Worm (Caenorhabditis elegans): ENCODE results near the gene nhr-79.

nhr-79 gene

DNA sequence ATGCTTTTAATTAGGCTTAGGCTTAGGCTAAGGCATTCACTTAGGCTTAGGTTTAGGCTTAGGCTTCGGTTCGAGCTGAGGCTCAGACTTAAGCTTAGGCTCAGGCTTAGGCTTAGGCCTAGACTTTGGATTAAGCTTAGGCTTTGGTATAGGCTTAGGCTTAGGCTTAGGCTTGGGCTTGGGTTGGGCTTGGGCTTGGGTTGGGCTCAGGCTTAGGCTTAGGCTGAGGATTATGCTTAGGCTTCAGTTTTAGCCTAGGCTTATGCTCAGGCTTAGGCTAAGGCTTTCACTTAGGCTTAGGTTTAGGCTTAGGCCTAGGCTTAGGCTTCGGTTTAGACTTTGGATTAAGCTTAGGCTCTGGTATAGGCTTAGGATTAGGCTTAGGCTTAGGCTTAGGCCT, 19.5 kb upstream of the nhr-79 start:
- no peak for TF ChIP-seq set-16 (GFP tag; IDR thresholded peaks at IDR 0.05)
- TF ChIP-seq aha-1 (tag): peak; percentile 2

- TF ChIP-seq daf-16 (GFP tag; optimal IDR thresholded peaks at IDR 0.05) (no peak), daf-16 (tag; optimal IDR thresholded peaks at IDR 0.05) (peak; percentile 82), lsy-2 (tag; optimal IDR thresholded peaks at IDR 0.05) (no peak), nhr-28 (tag; optimal IDR thresholded peaks at IDR 0.05) (peak; percentile 27)
Observed at ce11 chrV:19230413-19230812, 18.7 kb upstream of the nhr-79 start, which contains the start of gene sqst-3. Gene sqst-3 (plus strand): TSS chrV:19230782.

ce11 chrV:19228958-19229357, 17.3 kb upstream of the nhr-79 start:
- TF ChIP-seq set-16 (GFP tag; IDR thresholded peaks at IDR 0.05): peak; percentile 80

ce11 chrV:19217675-19218074, 6.0 kb upstream of the nhr-79 start, which contains the start of gene oac-49:
Gene oac-49 (plus strand): TSS chrV:19217975.
- TF ChIP-seq pha-4 (GFP tag; IDR thresholded peaks at IDR 0.05) (no peak), pha-4 (tag; optimal IDR thresholded peaks at IDR 0.05) (no peak), nhr-41 (GFP tag; IDR thresholded peaks at IDR 0.05) (no peak), dmd-8 (GFP tag; IDR thresholded peaks at IDR 0.05) (no peak), madf-5 (GFP tag; IDR thresholded peaks at IDR 0.05) (no peak), F49E8.2 (tag; optimal IDR thresholded peaks at IDR 0.05; ENCODE audit: borderline replicate concordance) (no peak), unc-39 (tag; optimal IDR thresholded peaks at IDR 0.05) (no peak), zip-11 (GFP tag; IDR thresholded peaks at IDR 0.05) (no peak), spr-1 (tag; optimal IDR thresholded peaks at IDR 0.05) (no peak), F37D6.2 (tag; optimal IDR thresholded peaks at IDR 0.05) (no peak), tra-1 (GFP tag; IDR thresholded peaks at IDR 0.05) (no peak), egl-43 (GFP tag; IDR thresholded peaks at IDR 0.05) (no peak), daf-19 (GFP tag; conservative IDR thresholded peaks at IDR 0.05) (no peak), aly-2 (tag; optimal IDR thresholded peaks at IDR 0.05) (no peak), zfp-2 (tag; optimal IDR thresholded peaks at IDR 0.05) (no peak), ceh-20 (GFP tag; IDR thresholded peaks at IDR 0.05) (no peak), ceh-28 (tag; optimal IDR thresholded peaks at IDR 0.05) (no peak), mdt-29 (GFP tag; IDR thresholded peaks at IDR 0.05) (no peak), aha-1 (tag) (no peak)

DNA sequence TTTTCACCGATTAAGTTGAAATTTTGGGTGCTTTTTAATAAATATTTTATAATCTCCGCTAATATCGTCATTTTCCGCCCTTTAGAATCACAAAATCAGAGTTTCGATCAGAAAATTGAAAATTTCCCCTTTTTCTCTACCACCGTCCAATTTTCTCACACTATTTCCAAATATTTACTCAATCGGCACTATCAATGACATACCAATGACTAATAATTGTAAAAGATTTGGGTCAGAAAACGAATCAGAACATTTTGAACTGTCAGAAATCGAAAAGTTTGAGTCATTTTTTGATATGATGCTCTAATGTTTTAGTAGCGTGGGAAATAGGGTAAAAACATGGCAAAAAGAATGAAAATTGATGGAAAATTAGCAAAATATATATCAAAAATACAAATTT, 5.4 kb upstream of the nhr-79 start, which contains the start of gene srr-2:
srr-2 (minus strand) TSS at position 73 of the 400 bp plus-strand sequence.
- TF ChIP-seq pqm-1 (tag; optimal IDR thresholded peaks at IDR 0.05): peak; percentile 33
- no peak for TF ChIP-seq sdz-12 (GFP tag; optimal IDR thresholded peaks at IDR 0.05)
- TF ChIP-seq dmd-6 (GFP tag; IDR thresholded peaks at IDR 0.05): peak; percentile 44; the same call in 1 of the 2 replicates
- TF ChIP-seq gei-8 (GFP tag; optimal IDR thresholded peaks at IDR 0.05): no peak
- no peak for TF ChIP-seq zfp-3 (GFP tag; conservative IDR thresholded peaks at IDR 0.05)
- no peak for TF ChIP-seq attf-4 (tag; optimal IDR thresholded peaks at IDR 0.05)
- no peak for TF ChIP-seq lin-13 (GFP tag; optimal IDR thresholded peaks at IDR 0.05)
- no peak for TF ChIP-seq ces-1 (GFP tag; optimal IDR thresholded peaks at IDR 0.05)

DNA sequence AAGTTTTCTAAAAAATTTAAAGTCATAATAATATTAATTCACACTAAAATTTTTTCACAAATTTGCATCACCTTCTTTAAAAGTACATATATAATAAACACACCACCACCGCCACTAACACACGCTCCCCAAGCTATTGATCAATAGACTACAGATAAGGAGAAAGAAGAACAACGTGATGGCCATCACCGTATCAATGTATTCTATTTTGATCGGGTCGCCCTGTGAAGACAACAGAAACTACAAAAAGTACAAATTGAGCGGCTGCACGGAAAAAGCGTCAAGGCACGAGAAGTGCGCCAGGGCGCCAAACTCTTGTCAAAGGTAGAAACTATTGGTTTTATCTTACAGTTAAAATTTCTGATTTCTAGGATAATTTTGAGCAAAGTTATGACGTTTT, 659 bp upstream of the nhr-79 start:
- TF ChIP-seq ceh-62 (tag; optimal IDR thresholded peaks at IDR 0.05): no peak
- no peak for TF ChIP-seq skn-1 (tag; optimal IDR thresholded peaks at IDR 0.05)
- no peak for TF ChIP-seq F37D6.2 (tag; optimal IDR thresholded peaks at IDR 0.05)
- TF ChIP-seq mdt-29 (GFP tag; IDR thresholded peaks at IDR 0.05): no peak
- TF ChIP-seq aly-2 (tag; optimal IDR thresholded peaks at IDR 0.05): no peak
- TF ChIP-seq unc-39 (tag; optimal IDR thresholded peaks at IDR 0.05): no peak
- TF ChIP-seq hlh-11 (tag; optimal IDR thresholded peaks at IDR 0.05): peak; percentile 71
- no peak for TF ChIP-seq php-3 (GFP tag; IDR thresholded peaks at IDR 0.05)
- peak; percentile 27 for TF ChIP-seq T20F7.1 (GFP tag; optimal IDR thresholded peaks at IDR 0.05)
- no peak for TF ChIP-seq ZK337.2 (GFP tag; IDR thresholded peaks at IDR 0.05)
- TF ChIP-seq Y5F2A.4 (GFP tag; optimal IDR thresholded peaks at IDR 0.05): no peak
- TF ChIP-seq lin-38 (GFP tag; IDR thresholded peaks at IDR 0.05): no peak
- no peak for TF ChIP-seq spr-3 (GFP tag; optimal IDR thresholded peaks at IDR 0.05)
- TF ChIP-seq nhr-28 (tag; optimal IDR thresholded peaks at IDR 0.05): peak; percentile 97
- no peak for TF ChIP-seq jun-1 (tag; optimal IDR thresholded peaks at IDR 0.05)
- TF ChIP-seq zag-1 (tag; optimal IDR thresholded peaks at IDR 0.05): no peak
- no peak for TF ChIP-seq Y105C5A.15 (GFP tag; IDR thresholded peaks at IDR 0.05)
- peak; percentile 90 for TF ChIP-seq aha-1 (tag)
- TF ChIP-seq set-16 (GFP tag; IDR thresholded peaks at IDR 0.05): no peak
- TF ChIP-seq F10B5.3 (tag; optimal IDR thresholded peaks at IDR 0.05): no peak

All from whole organism, L4 larva.